Fruit fly (Drosophila melanogaster) whole organism, prepupa: ENCODE data around the gene CG14561.

ENCODE experiments used
- Blimp-1 ChIP-seq: fragments of 200-800 bp; sonication (Bioruptor generic); optimal IDR thresholded peaks from 3 replicates; lab custom pipeline; 2017; ENCODE audit warnings: missing biosample characterization, missing genetic modification characterization, mild to moderate bottlenecking, moderate library complexity, missing genetic modification reagents
- CG10631 ChIP-seq: fragments of 200-800 bp; sonication (Bioruptor generic); optimal IDR thresholded peaks from 2 replicates; lab custom pipeline; 2016; ENCODE audit warnings: missing biosample characterization, missing genetic modification characterization
- CG10669 ChIP-seq: fragments of 200-800 bp; sonication (Bioruptor generic); optimal IDR thresholded peaks from 3 replicates; lab custom pipeline; 2018; ENCODE audit warnings: missing biosample characterization, mild to moderate bottlenecking, missing genetic modification characterization, moderate library complexity
- CG11294 ChIP-seq: fragments of 200-800 bp; sonication (Bioruptor generic); IDR thresholded peaks from 2 replicates; pipeline ENCODE4 v1.3.6; 2022; ENCODE audit warnings: missing biosample characterization, missing genetic modification characterization
- CG11762 ChIP-seq: fragments of 200-800 bp; sonication (Bioruptor generic); optimal IDR thresholded peaks from 3 replicates; lab custom pipeline; 2016; ENCODE audit warnings: missing biosample characterization, missing genetic modification characterization; ENCODE audit not compliant: insufficient read depth
- CG11902 ChIP-seq: fragments of 200-800 bp; sonication (Bioruptor generic); optimal IDR thresholded peaks from 3 replicates; lab custom pipeline; 2016; ENCODE audit warnings: missing biosample characterization, missing genetic modification characterization
- CG15336 ChIP-seq: fragments of 200-800 bp; sonication (Bioruptor generic); IDR thresholded peaks from 2 replicates; pipeline ENCODE4 v1.3.6; 2022; ENCODE audit warnings: missing biosample characterization, missing genetic modification characterization
- CG1621 ChIP-seq: fragments of 200-800 bp; sonication (Bioruptor generic); optimal IDR thresholded peaks from 3 replicates; lab custom pipeline; 2018; ENCODE audit warnings: missing biosample characterization, mild to moderate bottlenecking, missing genetic modification characterization
- CG16779 ChIP-seq: fragments of 200-800 bp; sonication (Bioruptor generic); optimal IDR thresholded peaks from 3 replicates; lab custom pipeline; 2017; ENCODE audit warnings: missing biosample characterization, mild to moderate bottlenecking, missing genetic modification characterization
- CG31627 ChIP-seq: fragments of 200-800 bp; sonication (Bioruptor generic); optimal IDR thresholded peaks from 3 replicates; lab custom pipeline; 2016; ENCODE audit warnings: missing biosample characterization, missing genetic modification characterization
- CG32006 ChIP-seq: fragments of 200-800 bp; sonication (Bioruptor generic); optimal IDR thresholded peaks from 3 replicates; lab custom pipeline; 2017; ENCODE audit warnings: missing biosample characterization, mild to moderate bottlenecking, missing genetic modification characterization
- CG34406 ChIP-seq: fragments of 200-800 bp; sonication (Bioruptor generic); optimal IDR thresholded peaks from 3 replicates; lab custom pipeline; 2016; ENCODE audit warnings: missing biosample characterization, missing genetic modification characterization
- CG3919 ChIP-seq: fragments of 200-800 bp; sonication (Bioruptor generic); optimal IDR thresholded peaks from 3 replicates; lab custom pipeline; 2016; ENCODE audit warnings: missing biosample characterization, missing genetic modification characterization
- CG4318 ChIP-seq: fragments of 200-800 bp; sonication (Bioruptor generic); optimal IDR thresholded peaks from 3 replicates; lab custom pipeline; 2017; ENCODE audit warnings: missing biosample characterization, mild to moderate bottlenecking, missing genetic modification characterization
- CG6163 ChIP-seq: fragments of 200-800 bp; sonication (Bioruptor generic); IDR thresholded peaks from 3 replicates; pipeline ENCODE4 v1.3.6; 2022; ENCODE audit warnings: missing biosample characterization, missing genetic modification characterization
- CG6276 ChIP-seq: fragments of 200-800 bp; sonication (Bioruptor generic); optimal IDR thresholded peaks from 2 replicates; lab custom pipeline; 2017; ENCODE audit warnings: missing biosample characterization, mild to moderate bottlenecking, missing genetic modification characterization
- CG6808 ChIP-seq: fragments of 200-800 bp; sonication (Bioruptor generic); optimal IDR thresholded peaks from 3 replicates; lab custom pipeline; 2017; ENCODE audit warnings: missing biosample characterization, missing genetic modification characterization, mild to moderate bottlenecking, moderate library complexity, missing genetic modification reagents
- CG6854 ChIP-seq: fragments of 200-800 bp; sonication (Bioruptor generic); optimal IDR thresholded peaks from 2 replicates; lab custom pipeline; 2017; ENCODE audit warnings: missing biosample characterization, mild to moderate bottlenecking, missing genetic modification characterization
- CG7368 ChIP-seq: fragments of 200-800 bp; sonication (Bioruptor generic); optimal IDR thresholded peaks from 3 replicates; lab custom pipeline; 2016; ENCODE audit warnings: missing biosample characterization, missing genetic modification characterization
- CG8319 ChIP-seq: fragments of 200-800 bp; sonication (Bioruptor generic); optimal IDR thresholded peaks from 3 replicates; lab custom pipeline; 2016; ENCODE audit warnings: missing biosample characterization, missing genetic modification characterization
- CG9139 ChIP-seq: fragments of 200-800 bp; sonication (Bioruptor generic); optimal IDR thresholded peaks from 3 replicates; lab custom pipeline; 2017; ENCODE audit warnings: missing biosample characterization, mild to moderate bottlenecking, missing genetic modification characterization
- Eip75B ChIP-seq: fragments of 200-800 bp; sonication (Bioruptor generic); optimal IDR thresholded peaks from 3 replicates; lab custom pipeline; 2016; ENCODE audit warnings: missing biosample characterization, missing genetic modification characterization
- Eip78C ChIP-seq: fragments of 200-800 bp; sonication (Bioruptor generic); peaks from one replicate; lab custom pipeline; 2016; ENCODE audit warnings: missing biosample characterization, missing genetic modification characterization
- Eip93F ChIP-seq: fragments of 200-800 bp; sonication (Bioruptor generic); optimal IDR thresholded peaks from 2 replicates; lab custom pipeline; 2016; ENCODE audit warnings: missing biosample characterization, mild to moderate bottlenecking, missing genetic modification characterization
- Ets96B ChIP-seq: fragments of 200-800 bp; optimal IDR thresholded peaks from 2 replicates; lab custom pipeline; 2019; ENCODE audit warnings: missing biosample characterization, mild to moderate bottlenecking, missing genetic modification characterization, moderate library complexity
- Gug ChIP-seq: fragments of 200-800 bp; sonication (Bioruptor generic); IDR thresholded peaks from 2 replicates; pipeline ENCODE4 v1.3.6; 2022; ENCODE audit warnings: missing biosample characterization, missing genetic modification characterization
- Hr38 ChIP-seq: sonication (Bioruptor generic); optimal IDR thresholded peaks from 2 replicates; lab custom pipeline; 2016; ENCODE audit warnings: missing biosample characterization, missing genetic modification characterization
- Hr39 ChIP-seq: fragments of 200-800 bp; sonication (Bioruptor generic); optimal IDR thresholded peaks from 2 replicates; lab custom pipeline; 2016; ENCODE audit warnings: missing biosample characterization, missing genetic modification characterization
- Lpt ChIP-seq: fragments of 200-800 bp; sonication (Bioruptor generic); optimal IDR thresholded peaks from 3 replicates; lab custom pipeline; 2016; ENCODE audit warnings: missing biosample characterization, missing genetic modification characterization
- Smox ChIP-seq: fragments of 200-800 bp; sonication (Bioruptor generic); optimal IDR thresholded peaks from 3 replicates; lab custom pipeline; 2016; ENCODE audit warnings: missing biosample characterization, missing genetic modification characterization
- Sox102F ChIP-seq: fragments of 200-800 bp; sonication (Bioruptor generic); optimal IDR thresholded peaks from 2 replicates; lab custom pipeline; 2016; ENCODE audit warnings: missing biosample characterization, mild to moderate bottlenecking, missing genetic modification characterization
- Sox14 ChIP-seq: fragments of 200-800 bp; sonication (Bioruptor generic); optimal IDR thresholded peaks from 3 replicates; lab custom pipeline; 2016; ENCODE audit warnings: missing biosample characterization, missing genetic modification characterization
- Sox15 ChIP-seq: fragments of 200-800 bp; sonication (Bioruptor generic); optimal IDR thresholded peaks from 3 replicates; lab custom pipeline; 2016; ENCODE audit warnings: missing biosample characterization, missing genetic modification characterization
- achi ChIP-seq: fragments of 200-800 bp; sonication (Bioruptor generic); optimal IDR thresholded peaks from 3 replicates; lab custom pipeline; 2016; ENCODE audit warnings: missing biosample characterization, missing genetic modification characterization
- acj6 ChIP-seq: fragments of 200-800 bp; sonication (Bioruptor generic); optimal IDR thresholded peaks from 3 replicates; lab custom pipeline; 2016; ENCODE audit warnings: missing biosample characterization, missing genetic modification characterization
- cyc ChIP-seq: fragments of 200-800 bp; sonication (Bioruptor generic); optimal IDR thresholded peaks from 3 replicates; lab custom pipeline; 2016; ENCODE audit warnings: missing biosample characterization, missing genetic modification characterization
- dsx ChIP-seq: fragments of 200-800 bp; optimal IDR thresholded peaks from 3 replicates; lab custom pipeline; 2019; ENCODE audit warnings: missing biosample characterization, mild to moderate bottlenecking, missing genetic modification characterization, moderate library complexity; ENCODE audit not compliant: poor library complexity, severe bottlenecking
- eg ChIP-seq: fragments of 200-800 bp; sonication (Bioruptor generic); IDR thresholded peaks from 3 replicates; pipeline ENCODE4 v1.3.6; 2022; ENCODE audit warnings: missing biosample characterization, missing genetic modification characterization
- fd59A ChIP-seq: fragments of 200-800 bp; sonication (Bioruptor generic); optimal IDR thresholded peaks from 2 replicates; lab custom pipeline; 2017; ENCODE audit warnings: missing biosample characterization, mild to moderate bottlenecking, missing genetic modification characterization, missing genetic modification reagents
- fd85E ChIP-seq: fragments of 200-800 bp; sonication (Bioruptor generic); optimal IDR thresholded peaks from 3 replicates; lab custom pipeline; 2016; ENCODE audit warnings: missing biosample characterization, missing genetic modification characterization
- fkh ChIP-seq: fragments of 200-800 bp; sonication (Bioruptor generic); optimal IDR thresholded peaks from 3 replicates; lab custom pipeline; 2017; ENCODE audit warnings: missing biosample characterization, mild to moderate bottlenecking, missing genetic modification characterization, moderate library complexity
- lz ChIP-seq: fragments of 200-800 bp; sonication (Bioruptor generic); optimal IDR thresholded peaks from 3 replicates; lab custom pipeline; 2016; ENCODE audit warnings: missing biosample characterization, missing genetic modification characterization
- net ChIP-seq: fragments of 200-800 bp; sonication (Bioruptor generic); optimal IDR thresholded peaks from 3 replicates; lab custom pipeline; 2016; ENCODE audit warnings: missing biosample characterization, missing genetic modification characterization
- spab ChIP-seq: fragments of 200-800 bp; sonication (Bioruptor generic); optimal IDR thresholded peaks from 2 replicates; lab custom pipeline; 2017; ENCODE audit warnings: missing biosample characterization, mild to moderate bottlenecking, missing genetic modification characterization, missing genetic modification reagents
- ss ChIP-seq, 2 experiments: fragments of 200-800 bp; sonication (Bioruptor generic); optimal IDR thresholded peaks; 2 replicates in 1 of 2; 3 replicates in 1 of 2; lab custom pipeline; 2017 to 2018; ENCODE audit warnings: mild to moderate bottlenecking in 2 of 2, missing biosample characterization in 2 of 2, missing genetic modification characterization in 2 of 2, moderate library complexity in 1 of 2
- svp ChIP-seq: fragments of 200-800 bp; sonication (Bioruptor generic); peaks from one replicate; lab custom pipeline; 2016; ENCODE audit warnings: missing biosample characterization, missing genetic modification characterization
- topi ChIP-seq: fragments of 200-800 bp; sonication (Bioruptor generic); optimal IDR thresholded peaks from 3 replicates; lab custom pipeline; 2016; ENCODE audit warnings: missing biosample characterization, missing genetic modification characterization

CG14561 gene

dm6 chr3L:22075706-22076398 is 10.1 kb downstream of the CG14561 start, which contains the start of the genes CG7130 and RpLP0 (continued):
- TF ChIP-seq Sox15 (GFP tag; lab: Kevin White, UChicago): peak; percentile 40
- TF ChIP-seq lz (GFP tag; lab: Kevin White, UChicago): peak; percentile 89
- no peak for TF ChIP-seq Gug (GFP tag; lab: Robert Waterston, UW)
- TF ChIP-seq CG32006 (GFP tag; lab: Kevin White, UChicago): peak; percentile 61
- TF ChIP-seq Eip78C (GFP tag; lab: Kevin White, UChicago): peak; percentile 95
- peak; percentile 81 for TF ChIP-seq Sox14
- peak; percentile 86 for TF ChIP-seq Hr39
- peak; percentile 85 for TF ChIP-seq fkh (GFP tag; lab: Kevin White, UChicago)
- TF ChIP-seq CG11902 (GFP tag; lab: Kevin White, UChicago): peak; percentile 64
- peak; percentile 83 for TF ChIP-seq svp (GFP tag; lab: Kevin White, UChicago)
- peak; percentile 77 for TF ChIP-seq acj6 (GFP tag; lab: Kevin White, UChicago)
- TF ChIP-seq CG10669 (GFP tag; lab: Kevin White, UChicago): peak; percentile 75
- peak; percentile 41 for TF ChIP-seq Lpt (GFP tag; lab: Kevin White, UChicago)
- TF ChIP-seq Sox102F (GFP tag; lab: Kevin White, UChicago): peak; percentile 86
- peak; percentile 73 for TF ChIP-seq spab (GFP tag; lab: Kevin White, UChicago)
- TF ChIP-seq CG6808 (GFP tag; lab: Kevin White, UChicago): peak; percentile 72
- peak; percentile 71 for TF ChIP-seq CG11762 (GFP tag; lab: Kevin White, UChicago)
- TF ChIP-seq CG15336 (GFP tag; lab: Robert Waterston, UW): peak; percentile 38; the same call in 1 of the 2 replicates
- TF ChIP-seq, all 60 proteins: peak for 55

dm6 chr3L:22078063-22078462 is 12.4 kb downstream of the CG14561 start:
- peak; percentile 44 for TF ChIP-seq CG11902 (GFP tag; lab: Kevin White, UChicago)
- TF ChIP-seq CG4318 (GFP tag; lab: Kevin White, UChicago): peak; percentile 42
- no peak for TF ChIP-seq Eip93F
- TF ChIP-seq achi: peak; percentile 69
- peak; percentile 50 for TF ChIP-seq CG6808 (GFP tag; lab: Kevin White, UChicago)
- no peak for TF ChIP-seq fd85E (GFP tag; lab: Kevin White, UChicago)
- TF ChIP-seq CG15336 (GFP tag; lab: Robert Waterston, UW): peak; percentile 70
- peak; percentile 76 for TF ChIP-seq net
- peak; percentile 39 for TF ChIP-seq CG6276 (GFP tag; lab: Kevin White, UChicago)
- peak; percentile 51 for TF ChIP-seq CG1621 (tag; lab: Kevin White, UChicago)
- TF ChIP-seq CG16779: no peak
- peak; percentile 79 for TF ChIP-seq CG31627 (GFP tag; lab: Kevin White, UChicago)
- peak; percentile 78 for TF ChIP-seq topi (GFP tag; lab: Kevin White, UChicago)
- TF ChIP-seq Hr38 (GFP tag; lab: Kevin White, UChicago): no peak
- TF ChIP-seq CG3919 (GFP tag; lab: Kevin White, UChicago): peak; percentile 80
- TF ChIP-seq svp (GFP tag; lab: Kevin White, UChicago): peak; percentile 84
- TF ChIP-seq CG6163: peak; percentile 78
- peak; percentile 73 for TF ChIP-seq cyc
- TF ChIP-seq Gug (GFP tag; lab: Robert Waterston, UW): 0 out of 2 replicates have a peak, but pooled peaks have one; percentile 27
- peak; percentile 18; the same call in 1 of the 2 replicates for TF ChIP-seq CG11294
- peak; percentile 66 for TF ChIP-seq CG34406 (GFP tag; lab: Kevin White, UChicago)
- peak; percentile 66 for TF ChIP-seq CG10631 (GFP tag; lab: Kevin White, UChicago)
- TF ChIP-seq CG9139: no peak
- TF ChIP-seq spab (GFP tag; lab: Kevin White, UChicago): peak; percentile 32
- no peak for TF ChIP-seq fd59A (GFP tag; lab: Kevin White, UChicago)
- peak; percentile 73 for TF ChIP-seq eg
- peak; percentile 63 for TF ChIP-seq Ets96B (tag; lab: Kevin White, UChicago)
- TF ChIP-seq dsx (GFP tag; lab: Kevin White, UChicago): peak; percentile 47
- peak; percentile 70 for TF ChIP-seq Smox
- TF ChIP-seq fkh (GFP tag; lab: Kevin White, UChicago): no peak
- TF ChIP-seq Blimp-1: no peak
- TF ChIP-seq CG7368 (GFP tag; lab: Kevin White, UChicago): peak; percentile 42
- TF ChIP-seq ss (GFP tag; optimal IDR thresholded peaks at IDR 0.05; lab: Kevin White, UChicago): peak; percentile 35 to 57
- TF ChIP-seq CG8319 (GFP tag; lab: Kevin White, UChicago): peak; percentile 45
- TF ChIP-seq Lpt (GFP tag; lab: Kevin White, UChicago): peak; percentile 38
- peak; percentile 65 for TF ChIP-seq Eip75B (GFP tag; lab: Kevin White, UChicago)
- peak; percentile 15 for TF ChIP-seq CG6854
